Worm (Caenorhabditis elegans): Measurements from ENCODE around the gene dkc-1.
A peak's percentile ranks its signal among the peaks of the same experiment; 100 is the strongest.

The dkc-1 gene

DNA sequence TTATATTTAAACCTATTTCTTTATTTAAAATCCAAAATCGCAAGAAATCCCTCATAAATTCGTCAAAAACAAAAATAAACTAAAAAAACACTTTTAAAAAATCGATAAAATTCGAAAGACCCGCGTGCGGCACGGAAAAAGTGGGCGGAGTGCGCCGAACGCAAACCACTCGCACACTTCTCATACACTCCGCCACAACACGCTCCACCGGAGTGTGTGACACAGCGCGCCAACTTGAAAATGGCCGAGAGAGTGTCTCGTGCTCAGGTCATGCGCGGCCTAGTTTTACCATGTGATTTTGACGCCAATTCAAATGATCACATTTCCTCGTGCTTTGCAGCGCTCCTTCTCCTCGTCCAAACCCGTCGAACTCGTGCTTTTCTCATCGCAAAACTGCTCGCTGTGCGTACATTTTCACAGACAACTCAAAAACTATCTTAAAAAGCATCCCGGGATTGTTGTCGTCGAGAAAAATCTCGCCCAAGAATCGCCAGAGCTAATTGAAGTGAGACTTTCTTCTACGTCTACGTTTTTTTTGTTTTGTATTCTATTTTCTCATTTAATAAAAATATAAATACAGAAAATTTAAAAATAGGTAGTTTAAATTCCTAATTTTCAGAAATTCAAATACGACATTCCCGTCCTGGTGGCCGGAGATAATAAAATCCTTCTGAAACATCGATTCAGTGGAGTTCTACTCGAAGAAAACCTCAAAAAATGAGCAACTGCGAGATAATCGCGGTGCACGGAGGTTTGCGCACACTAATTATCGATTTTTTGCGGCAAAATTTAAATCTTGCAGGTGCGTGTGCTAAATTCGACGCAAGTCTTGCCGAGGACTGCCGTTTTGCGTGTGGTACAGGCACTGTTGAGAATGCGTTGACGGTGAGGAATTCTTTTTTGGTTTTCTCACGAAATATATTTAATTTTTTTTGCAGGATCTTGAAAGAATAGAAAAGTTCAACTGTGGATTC is 11.1 kb downstream of the dkc-1 start, which contains the start of gene tasp-1 (continued):
- peak; percentile 98 for TF ChIP-seq ceh-100 (GFP tag; IDR thresholded peaks at IDR 0.05)

DNA sequence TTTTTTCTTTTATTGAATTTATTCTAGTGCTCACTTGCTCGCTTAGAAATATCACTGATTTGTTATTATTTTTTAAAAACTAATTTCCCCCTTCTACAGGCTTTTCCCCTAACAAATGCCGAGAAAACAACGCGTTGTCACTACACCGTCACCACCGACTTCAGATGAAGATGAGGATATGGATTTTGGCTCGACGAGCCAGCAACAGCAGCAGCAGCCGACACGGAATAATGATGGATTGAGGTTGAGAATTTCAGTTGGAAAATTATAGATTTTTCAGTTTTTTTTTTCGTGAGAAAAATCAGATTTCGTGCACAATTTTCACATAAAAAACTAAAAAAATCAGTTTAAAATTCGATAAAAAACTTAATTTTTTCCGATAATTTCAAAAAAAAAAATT is 14.8 kb downstream of the dkc-1 start, which contains the start of gene dpy-28:
Gene dpy-28, plus strand, starts transcription at position 100 of the 400 bp plus-strand sequence.
- TF ChIP-seq madf-10 (tag; optimal IDR thresholded peaks at IDR 0.05) (no peak), ztf-26 (tag; optimal IDR thresholded peaks at IDR 0.05) (no peak), ama-1 (optimal IDR thresholded peaks at IDR 0.05) (peak; percentile 75), ama-1 (GFP tag; optimal IDR thresholded peaks at IDR 0.05) (no peak), Y56A3A.18 (GFP tag; IDR thresholded peaks at IDR 0.05) (no peak), cebp-1 (GFP tag; IDR thresholded peaks at IDR 0.05) (no peak), cebp-1 (tag; optimal IDR thresholded peaks at IDR 0.05) (peak; percentile 48), atf-7 (tag; optimal IDR thresholded peaks at IDR 0.05) (peak; percentile 7)

DNA sequence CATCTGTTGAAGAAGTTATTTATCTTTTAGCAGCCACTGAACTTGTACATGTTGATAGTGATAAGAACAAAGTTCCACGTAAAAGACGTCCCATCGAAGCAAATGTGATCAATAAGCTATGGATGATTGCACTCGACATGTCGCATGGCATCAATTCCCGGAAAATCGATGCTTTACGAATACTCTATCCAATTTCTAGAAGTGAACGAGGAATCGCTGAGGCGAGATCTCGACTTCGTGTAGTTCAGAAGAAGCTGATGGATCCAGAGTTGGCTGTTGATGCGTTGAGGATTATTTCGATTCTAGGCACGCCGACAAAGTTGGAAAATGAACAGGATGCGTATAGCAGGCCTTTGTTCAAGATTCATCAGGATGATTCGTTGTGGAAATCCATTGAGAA is 21.5 kb downstream of the dkc-1 start:
- TF ChIP-seq F33H1.4 (GFP tag; IDR thresholded peaks at IDR 0.05) = no peak
- no peak for TF ChIP-seq F10E7.11 (tag; optimal IDR thresholded peaks at IDR 0.05)
- no peak for TF ChIP-seq lin-54 (GFP tag; optimal IDR thresholded peaks at IDR 0.05)
- no peak for TF ChIP-seq pha-4 (tag; optimal IDR thresholded peaks at IDR 0.05)
- TF ChIP-seq madf-6 (GFP tag; IDR thresholded peaks at IDR 0.05) = no peak
- TF ChIP-seq xnd-1 (tag; optimal IDR thresholded peaks at IDR 0.05) = no peak
- no peak for TF ChIP-seq C06A6.2 (GFP tag; conservative IDR thresholded peaks at IDR 0.05)
- TF ChIP-seq ZK185.1 (tag; optimal IDR thresholded peaks at IDR 0.05; ENCODE audit: poor library complexity, severe bottlenecking) = no peak
- no peak for TF ChIP-seq fkh-3 (tag; optimal IDR thresholded peaks at IDR 0.05)
- TF ChIP-seq egl-18 (GFP tag; IDR thresholded peaks at IDR 0.05) = no peak
- TF ChIP-seq sdz-38 (tag; optimal IDR thresholded peaks at IDR 0.05) = no peak
- TF ChIP-seq lin-40 (tag; optimal IDR thresholded peaks at IDR 0.05) = no peak
- no peak for TF ChIP-seq pbrm-1 (GFP tag; IDR thresholded peaks at IDR 0.05)
- no peak for TF ChIP-seq nfya-1 (tag; optimal IDR thresholded peaks at IDR 0.05; ENCODE audit: borderline replicate concordance, insufficient read depth)

DNA sequence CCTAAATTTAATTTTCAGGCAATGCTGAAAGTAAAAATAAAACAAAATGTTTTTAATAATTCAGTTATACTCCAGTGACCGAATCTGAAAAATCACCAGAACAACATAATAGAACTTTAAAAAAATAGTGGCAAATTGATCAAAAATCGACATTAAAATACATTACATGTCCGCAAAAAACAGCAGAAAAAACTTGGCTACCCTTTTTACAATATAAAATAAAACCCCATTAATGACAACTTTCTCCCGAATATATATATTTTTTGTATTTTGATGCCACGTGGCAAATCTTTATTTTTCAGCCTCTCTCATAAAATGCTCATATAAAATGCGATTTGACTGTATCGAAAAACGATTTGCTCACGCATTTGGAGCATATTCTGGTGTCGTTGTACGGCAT is 33.3 kb downstream of the dkc-1 start, which contains the start of gene ptr-19:
Gene ptr-19, plus strand, starts transcription at position 301 of the 400 bp plus-strand sequence.
- TF ChIP-seq madf-3 (GFP tag; IDR thresholded peaks at IDR 0.05) = no peak
- no peak for TF ChIP-seq pbrm-1 (GFP tag; IDR thresholded peaks at IDR 0.05)
- no peak for TF ChIP-seq ceh-100 (GFP tag; IDR thresholded peaks at IDR 0.05)
- TF ChIP-seq lsy-27 (tag; optimal IDR thresholded peaks at IDR 0.05; ENCODE audit: borderline replicate concordance, insufficient read depth) = no peak
- no peak for TF ChIP-seq lin-35 (GFP tag; optimal IDR thresholded peaks at IDR 0.05)
- no peak for TF ChIP-seq sdz-38 (tag; optimal IDR thresholded peaks at IDR 0.05)
- no peak for TF ChIP-seq ZK185.1 (tag; optimal IDR thresholded peaks at IDR 0.05; ENCODE audit: poor library complexity, severe bottlenecking)
- TF ChIP-seq F55B11.4 (tag; optimal IDR thresholded peaks at IDR 0.05; ENCODE audit: borderline replicate concordance, insufficient read depth) = no peak
- TF ChIP-seq him-1 (tag; optimal IDR thresholded peaks at IDR 0.05) = no peak
- no peak for TF ChIP-seq D2030.7 (GFP tag; IDR thresholded peaks at IDR 0.05)
- TF ChIP-seq rcor-1 (GFP tag; IDR thresholded peaks at IDR 0.05) = no peak
- no peak for TF ChIP-seq Y56A3A.18 (GFP tag; IDR thresholded peaks at IDR 0.05)
- no peak for TF ChIP-seq snpc-3.4 (tag; optimal IDR thresholded peaks at IDR 0.05)
- no peak for TF ChIP-seq pha-4 (tag; optimal IDR thresholded peaks at IDR 0.05)
- TF ChIP-seq tlf-1 (GFP tag; optimal IDR thresholded peaks at IDR 0.05) = no peak
- TF ChIP-seq F10E7.11 (tag; optimal IDR thresholded peaks at IDR 0.05) = no peak
- TF ChIP-seq nhr-80 (tag; optimal IDR thresholded peaks at IDR 0.05) = no peak
- no peak for TF ChIP-seq hmg-20 (GFP tag; IDR thresholded peaks at IDR 0.05)
- TF ChIP-seq ceh-91 (GFP tag; IDR thresholded peaks at IDR 0.05) = no peak
